Fruit fly (Drosophila melanogaster): ENCODE data around the gene CG18731.

Gene CG18731

DNA sequence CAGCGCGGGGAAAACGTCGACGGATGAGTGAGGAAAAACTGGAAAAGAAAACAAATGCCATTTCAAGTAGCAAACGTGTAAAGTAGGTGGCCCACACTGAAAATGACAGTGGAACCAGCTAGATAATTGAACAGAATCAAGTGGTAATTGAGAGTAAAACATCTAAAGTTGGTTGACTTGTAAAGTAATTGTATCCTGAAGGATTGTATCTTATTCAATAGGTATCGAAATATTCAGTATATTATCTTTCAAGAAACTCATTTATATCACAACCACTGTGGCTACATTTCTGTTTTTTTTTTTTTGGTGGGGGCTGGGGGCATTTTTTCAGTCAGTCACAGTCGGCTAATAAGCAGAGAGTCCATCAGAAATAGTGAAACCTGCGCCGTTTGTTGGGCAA, 25.6 kb upstream of the CG18731 start (continued):
- TF ChIP-seq unc-4 (GFP tag; IDR thresholded peaks at IDR 0.05; ENCODE audit: partially characterized antibody) (no peak), br (optimal IDR thresholded peaks at IDR 0.05) (no peak), sisA (GFP tag; IDR thresholded peaks at IDR 0.05) (0 out of 2 replicates have a peak, but pooled peaks have one; percentile 8), CG16863 (GFP tag; optimal IDR thresholded peaks at IDR 0.05) (peak; percentile 2), CG6654 (GFP tag; optimal IDR thresholded peaks at IDR 0.05) (no peak), CG18011 (GFP tag; optimal IDR thresholded peaks at IDR 0.05) (no peak), salm (tag; optimal IDR thresholded peaks at IDR 0.05) (peak; percentile 3), grn (GFP tag; optimal IDR thresholded peaks at IDR 0.05) (no peak), CG10654 (GFP tag; optimal IDR thresholded peaks at IDR 0.05) (no peak), CG2889 (GFP tag; IDR thresholded peaks at IDR 0.05) (no peak), CG13424 (tag; optimal IDR thresholded peaks at IDR 0.05) (peak; percentile 18), Ravus (GFP tag; IDR thresholded peaks at IDR 0.05) (no peak), sr (GFP tag; IDR thresholded peaks at IDR 0.05) (0 out of 3 replicates have a peak, but pooled peaks have one; percentile 28), CG12942 (GFP tag; optimal IDR thresholded peaks at IDR 0.05) (no peak), CG31365 (tag; optimal IDR thresholded peaks at IDR 0.05) (no peak), CG30020 (tag; optimal IDR thresholded peaks at IDR 0.05) (no peak), CG14860 (GFP tag; IDR thresholded peaks at IDR 0.05; ENCODE audit: partially characterized antibody) (no peak), CG1602 (GFP tag; optimal IDR thresholded peaks at IDR 0.05) (no peak), CG9817 (tag; optimal IDR thresholded peaks at IDR 0.05) (no peak), gcm (GFP tag; optimal IDR thresholded peaks at IDR 0.05) (peak; percentile 4), Hmr (GFP tag; optimal IDR thresholded peaks at IDR 0.05) (no peak), D19A (tag; optimal IDR thresholded peaks at IDR 0.05) (peak; percentile 1), CG10431 (GFP tag; optimal IDR thresholded peaks at IDR 0.05) (no peak), Blimp-1 (GFP tag; optimal IDR thresholded peaks at IDR 0.05) (peak; percentile 22), CG17361 (GFP tag; IDR thresholded peaks at IDR 0.05) (peak; percentile 66), Bgb (GFP tag; IDR thresholded peaks at IDR 0.05; ENCODE audit: partially characterized antibody) (no peak), emc (GFP tag; optimal IDR thresholded peaks at IDR 0.05) (no peak), jumu (GFP tag; optimal IDR thresholded peaks at IDR 0.05) (peak; percentile 46), Meics (GFP tag; optimal IDR thresholded peaks at IDR 0.05) (no peak), Dll (GFP tag; IDR thresholded peaks at IDR 0.05; ENCODE audit: partially characterized antibody) (no peak), Lim3 (GFP tag; IDR thresholded peaks at IDR 0.05) (no peak), amos (GFP tag; IDR thresholded peaks at IDR 0.05; ENCODE audit: partially characterized antibody) (no peak), CG4360 (GFP tag; IDR thresholded peaks at IDR 0.05) (no peak; the same call in 1 of the 2 replicates), Dip2 (GFP tag; IDR thresholded peaks at IDR 0.05) (no peak), TFAM (GFP tag; optimal IDR thresholded peaks at IDR 0.05) (no peak), dan (GFP tag; IDR thresholded peaks at IDR 0.05) (peak; percentile 65; the same call in 1 of the 2 replicates), Hr39 (optimal IDR thresholded peaks at IDR 0.05) (no peak), kah (GFP tag; optimal IDR thresholded peaks at IDR 0.05) (no peak), Taf1 (GFP tag; IDR thresholded peaks at IDR 0.05) (no peak), z (GFP tag; IDR thresholded peaks at IDR 0.05) (no peak), CG11696 (GFP tag; IDR thresholded peaks at IDR 0.05) (0 out of 2 replicates have a peak, but pooled peaks have one; percentile 36), Stat92E (GFP tag; optimal IDR thresholded peaks at IDR 0.05) (no peak), CG3407 (GFP tag; optimal IDR thresholded peaks at IDR 0.05) (peak; percentile 32), CG12071 (GFP tag; optimal IDR thresholded peaks at IDR 0.05) (no peak), Dref (GFP tag; IDR thresholded peaks at IDR 0.05) (no peak), CG16779 (GFP tag; IDR thresholded peaks at IDR 0.05) (no peak), maf-S (GFP tag; optimal IDR thresholded peaks at IDR 0.05) (no peak), org-1 (GFP tag; optimal IDR thresholded peaks at IDR 0.05) (peak; percentile 3), eyg (GFP tag; optimal IDR thresholded peaks at IDR 0.05) (peak; percentile 10), Asciz (GFP tag; optimal IDR thresholded peaks at IDR 0.05) (no peak), CG1233 (GFP tag; optimal IDR thresholded peaks at IDR 0.05) (no peak), CG7745 (tag; optimal IDR thresholded peaks at IDR 0.05) (no peak)

All from whole organism, embryonic.